Fruit fly (Drosophila melanogaster) whole organism, embryonic: ENCODE measurements around the gene CG1440.

Experiments
- ATbp ChIP-seq: fragments of 200-800 bp; sonication (Bioruptor generic); optimal IDR thresholded peaks from 2 replicates; lab custom pipeline; 2017; ENCODE audit warnings: missing biosample characterization, mild to moderate bottlenecking, missing genetic modification characterization, missing genetic modification reagents
- Antp ChIP-seq: fragments of 200-800 bp; sonication (Bioruptor generic); optimal IDR thresholded peaks from 3 replicates; lab custom pipeline; 2016; ENCODE audit warnings: missing biosample characterization, missing genetic modification characterization
- CG10366 ChIP-seq: fragments of 200-800 bp; sonication (Bioruptor generic); IDR thresholded peaks from 2 replicates; pipeline ENCODE4 v1.3.6; 2022; ENCODE audit warnings: missing biosample characterization, missing genetic modification characterization
- CG10462 ChIP-seq: fragments of 200-800 bp; sonication (Bioruptor generic); optimal IDR thresholded peaks from 2 replicates; lab custom pipeline; 2016; ENCODE audit warnings: missing biosample characterization, missing genetic modification characterization
- CG11504 ChIP-seq: fragments of 200-800 bp; sonication (Bioruptor generic); optimal IDR thresholded peaks from 3 replicates; lab custom pipeline; 2019; ENCODE audit warnings: missing biosample characterization, mild to moderate bottlenecking, missing genetic modification characterization, moderate library complexity
- CG12155 ChIP-seq: fragments of 200-800 bp; sonication (Bioruptor generic); optimal IDR thresholded peaks from 3 replicates; lab custom pipeline; 2016; ENCODE audit warnings: missing biosample characterization, missing genetic modification characterization
- CG13296 ChIP-seq: fragments of 200-800 bp; sonication (Bioruptor generic); optimal IDR thresholded peaks from 3 replicates; lab custom pipeline; 2018; ENCODE audit warnings: missing biosample characterization, mild to moderate bottlenecking, missing genetic modification characterization
- CG14710 ChIP-seq: fragments of 200-800 bp; sonication (Bioruptor generic); optimal IDR thresholded peaks from 3 replicates; lab custom pipeline; 2019; ENCODE audit warnings: missing biosample characterization, mild to moderate bottlenecking, missing genetic modification characterization, moderate library complexity
- CG18262 ChIP-seq: fragments of 200-800 bp; optimal IDR thresholded peaks from 3 replicates; lab custom pipeline; 2019; ENCODE audit warnings: missing biosample characterization, mild to moderate bottlenecking, missing genetic modification characterization, moderate library complexity
- CG2199 ChIP-seq: fragments of 200-800 bp; sonication (Bioruptor generic); IDR thresholded peaks from 3 replicates; pipeline ENCODE4 v1.3.6; 2022; ENCODE audit warnings: missing biosample characterization, missing genetic modification characterization
- CG2678 ChIP-seq: fragments of 200-800 bp; sonication (Bioruptor generic); optimal IDR thresholded peaks from 3 replicates; lab custom pipeline; 2019; ENCODE audit warnings: missing biosample characterization, mild to moderate bottlenecking, missing genetic modification characterization, moderate library complexity
- CG2889 ChIP-seq: fragments of 200-800 bp; sonication (Bioruptor generic); IDR thresholded peaks from 3 replicates; pipeline ENCODE4 v1.3.6; 2022; ENCODE audit warnings: missing biosample characterization, missing genetic modification characterization
- CG3281 ChIP-seq: fragments of 200-800 bp; sonication (Bioruptor generic); optimal IDR thresholded peaks from 3 replicates; lab custom pipeline; 2017; ENCODE audit warnings: missing biosample characterization, mild to moderate bottlenecking, missing genetic modification characterization
- CG3838 ChIP-seq: fragments of 200-800 bp; sonication (Bioruptor generic); optimal IDR thresholded peaks from 3 replicates; lab custom pipeline; 2016; ENCODE audit warnings: missing biosample characterization, missing genetic modification characterization
- CG4730 ChIP-seq: fragments of 200-800 bp; sonication (Bioruptor generic); IDR thresholded peaks from 2 replicates; pipeline ENCODE4 v1.3.6; 2022; ENCODE audit warnings: missing biosample characterization, missing genetic modification characterization
- CG4820 ChIP-seq: fragments of 200-800 bp; sonication (Bioruptor generic); optimal IDR thresholded peaks from 3 replicates; lab custom pipeline; 2016; ENCODE audit warnings: missing biosample characterization, missing genetic modification characterization
- CG5180 ChIP-seq: fragments of 200-800 bp; sonication (Bioruptor generic); optimal IDR thresholded peaks from 3 replicates; lab custom pipeline; 2017; ENCODE audit warnings: missing biosample characterization, missing genetic modification characterization, mild to moderate bottlenecking, moderate library complexity, missing genetic modification reagents
- CG7839 ChIP-seq: fragments of 200-800 bp; sonication (Bioruptor generic); optimal IDR thresholded peaks from 3 replicates; lab custom pipeline; 2018; ENCODE audit warnings: missing biosample characterization, mild to moderate bottlenecking, missing genetic modification characterization, moderate library complexity
- CG9932 ChIP-seq: fragments of 200-800 bp; sonication (Bioruptor generic); IDR thresholded peaks from 2 replicates; pipeline ENCODE4 v1.3.6; 2022; ENCODE audit warnings: missing biosample characterization, missing genetic modification characterization
- Camta ChIP-seq: fragments of 200-800 bp; sonication (Bioruptor generic); optimal IDR thresholded peaks from 2 replicates; lab custom pipeline; 2016; ENCODE audit warnings: missing biosample characterization, missing genetic modification characterization
- ERR ChIP-seq: fragments of 200-800 bp; sonication (Bioruptor generic); optimal IDR thresholded peaks from 2 replicates; lab custom pipeline; 2016; ENCODE audit warnings: missing biosample characterization, missing genetic modification characterization
- H15 ChIP-seq: fragments of 200-800 bp; sonication (Bioruptor generic); IDR thresholded peaks from 3 replicates; pipeline ENCODE4 v1.3.6; 2022; ENCODE audit warnings: missing biosample characterization, missing genetic modification characterization
- Hmx ChIP-seq: fragments of 200-800 bp; sonication (Bioruptor generic); optimal IDR thresholded peaks from 2 replicates; lab custom pipeline; 2016; ENCODE audit warnings: missing biosample characterization, missing genetic modification characterization
- Hsf ChIP-seq: fragments of 200-800 bp; sonication (Bioruptor generic); optimal IDR thresholded peaks from 3 replicates; lab custom pipeline; 2016; ENCODE audit warnings: missing biosample characterization, missing genetic modification characterization
- Kr ChIP-seq: fragments of 200-800 bp; sonication (Bioruptor generic); optimal IDR thresholded peaks from 2 replicates; lab custom pipeline; 2017; ENCODE audit warnings: missing biosample characterization, mild to moderate bottlenecking, missing genetic modification characterization
- Lpt ChIP-seq: fragments of >200 bp; optimal IDR thresholded peaks from 2 replicates; lab custom pipeline; 2018; ENCODE audit warnings: missing biosample characterization, missing genetic modification characterization
- Oli ChIP-seq: fragments of 200-800 bp; sonication (Bioruptor generic); optimal IDR thresholded peaks from 2 replicates; lab custom pipeline; 2018; ENCODE audit warnings: missing biosample characterization, mild to moderate bottlenecking, missing genetic modification characterization, moderate library complexity
- PHDP ChIP-seq: fragments of 200-800 bp; sonication (Bioruptor generic); optimal IDR thresholded peaks from 3 replicates; lab custom pipeline; 2018; ENCODE audit warnings: missing biosample characterization, mild to moderate bottlenecking, missing genetic modification characterization, moderate library complexity
- Pdp1 ChIP-seq, 2 experiments: fragments of 200-800 bp; sonication (Bioruptor generic); optimal IDR thresholded peaks; 3 replicates each; lab custom pipeline; 2016; ENCODE audit warnings: missing biosample characterization in 2 of 2, missing genetic modification characterization in 2 of 2, mild to moderate bottlenecking in 1 of 2, moderate library complexity in 1 of 2
- Ptx1 ChIP-seq: fragments of 200-800 bp; sonication (Bioruptor generic); IDR thresholded peaks from 2 replicates; pipeline ENCODE4 v1.3.6; 2022; ENCODE audit warnings: missing biosample characterization, missing genetic modification characterization
- Rfx ChIP-seq: fragments of 200-800 bp; sonication (Bioruptor generic); IDR thresholded peaks from 2 replicates; pipeline ENCODE4 v1.3.6; 2022; ENCODE audit warnings: missing biosample characterization, missing genetic modification characterization
- Side ChIP-seq: fragments of 200-800 bp; sonication (Bioruptor generic); optimal IDR thresholded peaks from 2 replicates; lab custom pipeline; 2016; ENCODE audit warnings: missing biosample characterization, missing genetic modification characterization
- Xbp1 ChIP-seq: fragments of 200-800 bp; sonication (Bioruptor generic); optimal IDR thresholded peaks from 3 replicates; lab custom pipeline; 2016; ENCODE audit warnings: missing biosample characterization, mild to moderate bottlenecking, missing genetic modification characterization
- Xrp1 ChIP-seq: fragments of 200-800 bp; sonication (Bioruptor generic); IDR thresholded peaks from 2 replicates; pipeline ENCODE4 v1.3.6; 2022; ENCODE audit warnings: missing biosample characterization, missing genetic modification characterization
- bsh ChIP-seq, 2 experiments: fragments of 200-800 bp; sonication (Bioruptor generic); optimal IDR thresholded peaks; 2 replicates each; lab custom pipeline; 2017 to 2018; ENCODE audit warnings: mild to moderate bottlenecking in 2 of 2, missing biosample characterization in 2 of 2, missing genetic modification characterization in 2 of 2, moderate library complexity in 1 of 2
- crc ChIP-seq: fragments of 200-800 bp; sonication (Bioruptor generic); optimal IDR thresholded peaks from 2 replicates; lab custom pipeline; 2016; ENCODE audit warnings: missing biosample characterization, missing genetic modification characterization
- dmrt99B ChIP-seq: fragments of 200-800 bp; sonication (Bioruptor generic); optimal IDR thresholded peaks from 2 replicates; lab custom pipeline; 2018; ENCODE audit warnings: missing biosample characterization, mild to moderate bottlenecking, missing genetic modification characterization, moderate library complexity
- dpn ChIP-seq, 2 experiments: fragments of 200-800 bp; sonication (Bioruptor generic); optimal IDR thresholded peaks; 3 replicates each; lab custom pipeline; 2016; ENCODE audit warnings: missing biosample characterization in 2 of 2, missing genetic modification characterization in 2 of 2
- esg ChIP-seq: fragments of 200-800 bp; sonication (Bioruptor generic); conservative IDR thresholded peaks from 2 replicates; pipeline ENCODE4 v1.3.6; 2022; ENCODE audit warnings: missing biosample characterization, missing genetic modification characterization
- gce ChIP-seq: fragments of 200-800 bp; sonication (Bioruptor generic); IDR thresholded peaks from 3 replicates; pipeline ENCODE4 v1.3.6; 2022; ENCODE audit warnings: missing biosample characterization, missing genetic modification characterization
- hth ChIP-seq: fragments of >200 bp; optimal IDR thresholded peaks from 2 replicates; lab custom pipeline; 2017; ENCODE audit warnings: inconsistent platforms
- lilli ChIP-seq: fragments of 200-800 bp; sonication (Bioruptor generic); optimal IDR thresholded peaks from 3 replicates; lab custom pipeline; 2016; ENCODE audit warnings: missing biosample characterization, missing genetic modification characterization
- lmd ChIP-seq: fragments of 200-800 bp; sonication (Bioruptor generic); IDR thresholded peaks from 2 replicates; pipeline ENCODE4 v1.3.6; 2022; ENCODE audit warnings: missing biosample characterization, missing genetic modification characterization
- mam ChIP-seq: fragments of 200-800 bp; sonication (Bioruptor generic); optimal IDR thresholded peaks from 3 replicates; lab custom pipeline; 2016; ENCODE audit warnings: missing biosample characterization, missing genetic modification characterization
- nerfin-2 ChIP-seq: fragments of 200-800 bp; sonication (Bioruptor generic); IDR thresholded peaks from 2 replicates; pipeline ENCODE4 v1.3.6; 2022; ENCODE audit warnings: missing biosample characterization, missing genetic modification characterization; ENCODE audit not compliant: partially characterized antibody
- nmo ChIP-seq: fragments of 200-800 bp; sonication (Bioruptor generic); optimal IDR thresholded peaks from 2 replicates; lab custom pipeline; 2018; ENCODE audit warnings: missing biosample characterization, mild to moderate bottlenecking, missing genetic modification characterization, moderate library complexity
- phol ChIP-seq: fragments of 200-800 bp; sonication (Bioruptor generic); optimal IDR thresholded peaks from 3 replicates; lab custom pipeline; 2018; ENCODE audit warnings: missing biosample characterization, mild to moderate bottlenecking, missing genetic modification characterization, moderate library complexity
- pnt ChIP-seq: fragments of 200-800 bp; sonication (Bioruptor generic); optimal IDR thresholded peaks from 3 replicates; lab custom pipeline; 2016; ENCODE audit warnings: missing biosample characterization, missing genetic modification characterization
- pum ChIP-seq: fragments of 200-800 bp; sonication (Bioruptor generic); optimal IDR thresholded peaks from 2 replicates; lab custom pipeline; 2016; ENCODE audit warnings: missing biosample characterization, missing genetic modification characterization
- zen2 ChIP-seq: fragments of 200-800 bp; sonication (Bioruptor generic); IDR thresholded peaks from 3 replicates; pipeline ENCODE4 v1.3.6; 2022; ENCODE audit warnings: missing biosample characterization, missing genetic modification characterization; ENCODE audit not compliant: partially characterized antibody

Gene CG1440

DNA sequence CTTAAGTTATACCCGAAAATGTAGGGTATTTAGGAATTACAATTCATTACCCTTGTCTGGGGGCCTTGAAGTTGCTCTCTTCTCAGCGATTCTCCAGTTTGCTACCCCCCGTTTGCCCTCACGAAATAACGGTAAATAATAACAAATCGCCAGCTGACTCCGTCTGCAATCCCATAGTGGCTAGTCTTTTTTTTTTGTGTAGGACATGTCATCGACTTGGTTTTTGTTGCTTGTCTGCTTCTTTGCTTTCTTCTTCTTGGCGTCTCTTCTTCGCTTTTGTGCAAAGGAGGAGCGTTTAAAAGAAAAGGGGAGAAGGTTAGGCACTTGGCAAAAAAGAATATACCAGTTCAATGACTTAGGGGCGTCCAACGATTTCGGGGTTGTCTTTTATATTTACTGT lies 20.6 kb upstream of the CG1440 start (continued):
- TF ChIP-seq Hmx (GFP tag; lab: Kevin White, UChicago) = no peak
- TF ChIP-seq CG2889 (GFP tag; lab: Robert Waterston, UW) = no peak
- no peak for TF ChIP-seq zen2
- no peak for TF ChIP-seq CG9932
- no peak for TF ChIP-seq hth (lab: Kevin White, UChicago)
- TF ChIP-seq H15 (GFP tag; lab: Robert Waterston, UW) = no peak
- TF ChIP-seq crc (GFP tag; lab: Kevin White, UChicago) = no peak

DNA sequence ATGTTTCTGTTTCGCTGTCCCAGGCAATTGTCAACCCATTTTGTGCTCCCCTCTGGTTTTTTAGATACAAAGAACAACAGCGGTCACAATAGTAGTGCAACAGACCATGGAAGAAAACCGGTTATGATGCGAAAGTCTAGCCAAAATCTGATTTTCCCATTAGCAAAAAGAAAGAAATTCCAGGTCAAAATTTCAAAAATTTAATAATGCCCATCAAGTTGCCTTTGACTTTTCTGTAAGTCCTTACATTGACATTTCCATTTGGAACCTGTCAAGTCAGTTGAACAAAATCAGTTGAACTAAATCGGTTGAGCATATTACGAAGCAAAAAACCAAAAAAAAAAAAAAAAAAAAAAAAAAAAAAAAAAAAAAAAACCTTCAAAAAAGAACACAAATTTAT lies 19.9 kb upstream of the CG1440 start:
- TF ChIP-seq Hsf (GFP tag; lab: Kevin White, UChicago) (no peak), CG11504 (tag; lab: Kevin White, UChicago) (peak; percentile 44), CG4730 (GFP tag; lab: Robert Waterston, UW) (no peak), dpn (GFP tag; optimal IDR thresholded peaks at IDR 0.05; lab: Kevin White, UChicago) (peak in 1 of 2 experiments; percentile 52), Kr (GFP tag; lab: Kevin White, UChicago) (no peak), CG2199 (GFP tag; lab: Robert Waterston, UW) (0 out of 3 replicates have a peak, but pooled peaks have one; percentile 13), Ptx1 (GFP tag; lab: Robert Waterston, UW) (0 out of 2 replicates have a peak, but pooled peaks have one; percentile 12), CG4820 (GFP tag; lab: Kevin White, UChicago) (no peak), H15 (GFP tag; lab: Robert Waterston, UW) (no peak), CG10366 (GFP tag; lab: Robert Waterston, UW) (no peak), Pdp1 (GFP tag; optimal IDR thresholded peaks at IDR 0.05; lab: Kevin White, UChicago) (peak; percentile 21 to 48), nmo (GFP tag; lab: Kevin White, UChicago) (peak; percentile 63), CG13296 (no peak), ERR (GFP tag; lab: Kevin White, UChicago) (no peak), mam (GFP tag; lab: Kevin White, UChicago) (peak; percentile 11), Oli (tag; lab: Kevin White, UChicago) (peak; percentile 16), lmd (GFP tag; lab: Robert Waterston, UW) (peak; percentile 39), CG10462 (no peak), gce (GFP tag; lab: Robert Waterston, UW) (no peak), Antp (peak; percentile 47), CG3838 (GFP tag; lab: Kevin White, UChicago) (no peak), Camta (GFP tag; lab: Kevin White, UChicago) (peak; percentile 60), Xrp1 (GFP tag; lab: Robert Waterston, UW) (no peak), CG14710 (no peak), Side (peak; percentile 34), Rfx (0 out of 2 replicates have a peak, but pooled peaks have one; percentile 29), CG3281 (peak; percentile 8), CG7839 (tag; lab: Kevin White, UChicago) (peak; percentile 52), esg (GFP tag; lab: Robert Waterston, UW) (0 out of 2 replicates have a peak, but pooled peaks have one; percentile 8), lilli (GFP tag; lab: Kevin White, UChicago) (peak; percentile 13), PHDP (no peak), pnt (peak; percentile 30), hth (lab: Kevin White, UChicago) (no peak), Xbp1 (GFP tag; lab: Kevin White, UChicago) (no peak), pum (GFP tag; lab: Kevin White, UChicago) (peak; percentile 27), Lpt (GFP tag; lab: Kevin White, UChicago) (no peak), ATbp (GFP tag; lab: Kevin White, UChicago) (peak; percentile 11), CG2678 (tag; lab: Kevin White, UChicago) (peak; percentile 48), nerfin-2 (no peak), CG18262 (tag; lab: Kevin White, UChicago) (peak; percentile 6), CG5180 (GFP tag; lab: Kevin White, UChicago) (no peak), phol (tag; lab: Kevin White, UChicago) (peak; percentile 23), dmrt99B (tag; lab: Kevin White, UChicago) (peak; percentile 54), bsh (GFP tag; optimal IDR thresholded peaks at IDR 0.05; lab: Kevin White, UChicago) (peak in 1 of 2 experiments; percentile 13), CG12155 (no peak)
